Worm (Caenorhabditis elegans) whole organism, L4/young adult: ENCODE data around the gene ctf-18.
A peak's percentile ranks its signal among the peaks of the same experiment; 100 is the strongest.

Experiments
- W03F9.2 ChIP-seq: fragments of 150-350 bp; optimal IDR thresholded peaks from 2 replicates; lab custom pipeline; 2014; ENCODE audit warnings: missing biosample characterization, missing genetic modification characterization
- dao-5 ChIP-seq: sonication (generic microtip); optimal IDR thresholded peaks from 2 replicates; lab custom pipeline; 2016; ENCODE audit warnings: missing genotype, missing genetic modification characterization, moderate library complexity, missing compliant biosample characterization
- him-1 ChIP-seq: sonication (generic microtip); optimal IDR thresholded peaks from 2 replicates; lab custom pipeline; 2016; ENCODE audit warnings: missing genotype, missing genetic modification reagents, missing genetic modification characterization, missing compliant biosample characterization

The ctf-18 gene

DNA sequence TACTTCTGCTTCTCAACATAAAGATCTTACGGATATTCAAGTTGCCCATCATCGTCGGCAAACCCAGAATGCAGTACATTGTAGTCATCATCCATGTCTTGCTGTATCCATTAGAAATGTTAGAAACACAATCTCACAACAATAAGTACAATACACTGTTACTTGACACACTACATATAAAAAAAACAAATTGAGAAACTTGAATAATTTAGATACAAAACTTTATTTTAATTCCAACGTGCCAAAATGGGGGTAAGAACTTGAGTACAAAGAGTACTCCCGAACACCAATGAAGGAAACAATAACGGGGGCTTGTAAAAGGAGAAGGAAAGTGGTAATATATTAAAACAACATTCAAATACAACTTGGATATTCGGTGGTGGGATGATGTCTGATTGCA, at the start of gene ctf-18:
ctf-18 (minus strand) TSS at position 101 of the 400 bp plus-strand sequence.
- TF ChIP-seq W03F9.2 (no peak), him-1 (tag; lab: Kevin White, UChicago) (no peak), dao-5 (tag; lab: Kevin White, UChicago) (no peak)

DNA sequence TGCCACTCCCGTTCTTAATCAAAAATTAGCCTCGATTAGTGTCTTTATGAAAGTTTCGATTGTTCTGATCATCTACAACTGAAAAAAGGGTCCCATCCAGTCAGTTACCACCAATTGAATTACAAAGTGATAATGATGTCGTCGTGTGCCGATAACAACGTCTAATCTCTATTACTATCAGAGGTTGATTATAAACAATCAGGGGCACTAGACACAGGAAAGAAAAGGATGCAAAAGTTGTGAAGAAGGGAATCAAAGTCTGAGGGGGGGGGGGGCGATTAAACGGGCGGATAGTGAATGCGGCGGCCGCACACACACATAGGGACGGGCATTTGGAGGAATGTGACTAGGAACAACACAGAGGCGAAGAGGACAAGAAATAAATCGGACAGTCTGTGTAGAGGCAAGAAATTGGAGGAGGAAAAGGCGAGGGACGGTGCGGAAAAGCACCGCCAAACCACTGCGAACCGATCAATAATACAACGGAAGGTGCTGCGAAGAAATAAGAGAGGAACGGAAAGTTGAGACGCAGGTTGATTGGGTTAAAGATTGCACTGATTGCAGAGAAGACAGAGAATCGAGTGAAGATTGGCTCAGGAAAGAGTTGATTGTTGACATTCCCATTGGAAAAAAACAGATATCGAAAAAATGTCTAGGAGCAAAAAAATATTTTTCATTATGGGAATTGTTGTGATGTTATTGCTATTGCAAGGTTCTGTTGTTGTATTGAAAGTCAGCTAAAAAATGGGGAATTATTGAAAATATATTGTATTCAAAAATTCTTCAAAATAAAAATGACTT, 48.7 kb upstream of the ctf-18 start:
- TF ChIP-seq him-1 (tag; lab: Kevin White, UChicago) (no peak), W03F9.2 (no peak), dao-5 (tag; lab: Kevin White, UChicago) (no peak)

DNA sequence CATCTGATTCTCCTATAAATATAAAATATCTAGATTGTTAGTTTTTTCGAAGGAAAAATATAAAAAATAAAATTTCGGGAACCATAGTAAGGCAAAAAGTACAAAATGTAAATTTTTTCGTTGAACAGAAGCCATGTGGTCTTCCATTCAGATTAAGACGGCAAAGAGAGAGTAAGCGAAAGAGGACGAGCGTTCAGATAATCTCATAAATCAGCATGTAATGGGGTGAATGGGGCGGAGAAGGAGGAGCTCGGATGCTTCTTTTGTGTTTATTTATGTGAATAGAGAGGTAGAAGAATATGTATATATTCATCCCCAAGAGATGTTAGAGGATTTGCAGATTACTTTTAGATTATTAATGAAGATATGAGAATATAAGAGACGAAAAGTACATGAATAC, 47.9 kb upstream of the ctf-18 start, which contains the start of gene pxf-1:
pxf-1 (minus strand) TSS at position 14 of the 400 bp plus-strand sequence.
- TF ChIP-seq W03F9.2 (no peak), him-1 (tag; lab: Kevin White, UChicago) (no peak), dao-5 (tag; lab: Kevin White, UChicago) (no peak)

DNA sequence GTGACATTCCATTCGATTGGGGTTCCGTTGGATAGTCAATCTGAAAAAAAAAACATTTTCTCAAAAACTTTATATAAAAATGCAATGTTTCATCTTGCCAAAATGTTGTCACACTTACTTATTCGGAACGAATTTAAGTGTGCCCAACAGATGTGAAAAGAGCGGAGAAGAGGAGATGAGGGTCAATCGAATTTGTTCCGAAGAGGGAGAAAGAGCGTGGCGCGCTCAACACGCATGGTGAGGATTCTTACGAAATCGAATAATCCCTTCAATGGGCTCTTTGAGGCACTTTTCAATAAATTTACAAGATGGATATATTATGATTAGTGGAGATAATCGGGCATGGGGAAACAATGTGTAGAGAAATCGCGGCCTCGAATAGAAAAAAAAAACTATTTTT, 44.4 kb upstream of the ctf-18 start:
- TF ChIP-seq W03F9.2, result no peak
- no peak for TF ChIP-seq dao-5 (tag; lab: Kevin White, UChicago)
- no peak for TF ChIP-seq him-1 (tag; lab: Kevin White, UChicago)

DNA sequence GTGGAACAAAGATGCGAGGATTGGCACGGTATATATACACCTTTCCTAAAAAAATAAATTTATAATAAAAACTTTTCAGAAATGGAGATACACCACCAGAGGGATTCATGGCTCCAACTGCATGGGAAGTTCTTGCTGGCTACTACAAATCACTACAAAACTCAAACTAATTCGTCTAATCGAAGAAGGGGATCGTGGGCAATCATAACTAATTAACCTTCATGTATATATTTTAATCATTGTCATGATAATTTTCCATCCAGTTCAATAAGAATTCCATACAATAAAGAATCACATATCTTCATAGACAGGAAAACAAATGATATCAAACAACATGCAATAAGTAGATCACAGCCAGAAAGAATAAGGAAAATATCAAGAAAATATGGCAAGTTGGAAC, 37.6 kb upstream of the ctf-18 start:
- TF ChIP-seq him-1 (tag; lab: Kevin White, UChicago) (no peak), dao-5 (tag; lab: Kevin White, UChicago) (no peak), W03F9.2 (no peak)

DNA sequence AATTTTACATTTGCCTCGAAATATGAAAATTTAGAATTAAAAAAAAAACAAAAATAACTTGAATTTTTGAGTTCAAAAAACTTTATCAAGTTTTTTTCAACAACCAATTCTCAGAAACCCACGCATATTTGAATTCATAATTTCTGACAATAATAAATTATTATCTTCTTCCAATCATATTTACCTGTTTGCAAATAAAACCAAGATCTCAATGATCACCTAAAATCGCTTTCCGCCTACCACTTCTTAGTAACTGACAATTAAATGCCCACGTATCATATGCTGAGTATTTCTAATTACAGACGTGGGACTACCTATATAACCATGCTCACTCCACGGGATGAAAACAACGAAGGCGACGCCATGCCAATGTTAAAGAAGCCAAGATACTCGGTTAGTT, 35.3 kb upstream of the ctf-18 start, which contains the start of gene pps-1:
pps-1 (plus strand) TSS at position 301 of the 400 bp plus-strand sequence.
- no peak for TF ChIP-seq dao-5 (tag; lab: Kevin White, UChicago)
- no peak for TF ChIP-seq him-1 (tag; lab: Kevin White, UChicago)

DNA sequence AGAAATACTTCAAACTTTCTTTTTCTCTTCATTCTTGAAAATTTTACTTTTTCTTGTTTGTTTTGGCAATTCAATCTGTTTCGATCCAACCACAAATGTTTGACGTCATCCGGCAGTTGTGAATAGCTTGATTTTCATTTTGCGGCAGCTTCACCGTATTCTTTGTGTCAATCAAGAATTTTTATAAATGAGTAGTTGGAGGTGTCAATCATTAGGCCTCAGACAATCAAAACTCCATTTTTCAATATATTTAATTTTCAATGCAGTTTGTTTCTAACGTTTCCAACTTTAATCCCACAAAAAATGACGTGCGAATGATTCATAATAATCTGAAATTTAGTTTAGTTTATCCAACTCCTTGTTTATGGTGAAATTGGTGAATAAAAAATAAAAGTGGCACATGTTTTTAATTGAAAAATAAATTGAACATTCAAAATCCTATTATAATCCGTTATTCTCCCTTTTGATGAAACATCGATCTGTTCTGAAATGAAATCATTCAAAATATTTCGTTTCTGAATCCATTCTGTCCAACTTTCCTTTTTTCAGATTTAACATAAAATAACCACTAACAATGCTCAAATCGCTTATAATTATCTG, 31.1 kb upstream of the ctf-18 start, which contains the start of gene ttr-53:
ttr-53 (plus strand) TSS at position 550 of the 600 bp plus-strand sequence.
- TF ChIP-seq dao-5 (tag; lab: Kevin White, UChicago) (no peak), him-1 (tag; lab: Kevin White, UChicago) (no peak), W03F9.2 (no peak)

DNA sequence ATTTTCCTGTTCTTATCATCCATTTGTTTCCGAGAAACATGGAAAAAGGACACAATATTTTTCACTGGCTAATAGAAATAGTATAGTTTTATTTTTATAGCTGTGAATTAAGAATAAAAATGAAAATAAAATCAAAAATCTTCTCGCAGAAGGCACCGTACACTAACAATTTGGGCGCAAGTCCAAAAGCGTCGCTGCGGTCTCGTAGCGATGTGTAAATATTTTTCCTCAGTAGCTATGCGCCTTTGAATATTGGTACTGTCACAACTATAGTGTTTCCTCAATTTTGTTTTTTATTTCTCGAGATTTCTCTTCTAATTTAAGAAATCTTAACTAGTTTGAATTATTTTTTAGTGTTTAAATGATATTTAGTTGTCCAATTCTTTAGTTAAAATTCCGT, 30.6 kb upstream of the ctf-18 start:
- TF ChIP-seq W03F9.2 (no peak), him-1 (tag; lab: Kevin White, UChicago) (no peak), dao-5 (tag; lab: Kevin White, UChicago) (no peak)

DNA sequence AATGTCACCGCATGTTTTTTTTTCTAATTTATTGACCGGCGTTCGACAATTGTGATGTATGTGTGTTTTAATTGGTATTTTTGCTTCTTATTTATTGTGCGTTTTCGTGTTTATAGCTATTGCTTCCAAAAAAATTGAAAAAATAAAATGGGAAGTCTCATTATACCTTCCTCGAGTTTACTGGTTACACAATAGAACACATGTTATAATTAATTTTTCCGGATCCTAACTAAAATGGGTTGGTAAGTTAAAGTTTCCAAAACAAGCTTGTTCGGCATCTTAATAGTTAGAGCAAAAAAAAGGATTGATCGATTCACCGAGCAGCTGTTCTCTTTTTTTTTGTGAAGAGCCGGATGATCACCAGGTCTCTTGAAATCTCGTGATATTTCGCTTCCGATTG, 29.0 kb upstream of the ctf-18 start, which contains the start of gene ttr-54:
ttr-54 (plus strand) TSS at position 301 of the 400 bp plus-strand sequence.
- TF ChIP-seq him-1 (tag; lab: Kevin White, UChicago) (no peak), W03F9.2 (no peak), dao-5 (tag; lab: Kevin White, UChicago) (no peak)

DNA sequence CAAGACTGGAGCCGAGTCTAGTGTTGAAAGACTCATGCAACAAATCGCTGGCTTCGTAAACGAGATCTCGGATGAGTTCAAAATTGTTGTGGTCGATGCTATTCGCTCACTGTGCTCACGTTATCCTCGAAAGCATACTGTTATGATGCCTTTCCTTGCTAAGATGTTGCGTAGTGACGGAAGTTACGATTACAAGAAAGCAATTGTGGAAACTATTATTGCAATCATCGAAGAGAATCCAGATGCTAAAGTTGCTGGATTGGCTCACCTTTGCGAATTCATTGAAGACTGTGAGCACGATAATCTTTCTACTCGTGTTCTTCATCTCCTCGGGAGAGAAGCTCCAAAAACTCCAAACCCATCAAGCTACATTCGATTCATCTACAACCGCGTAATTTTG, 27.0 kb upstream of the ctf-18 start:
- no peak for TF ChIP-seq him-1 (tag; lab: Kevin White, UChicago)
- no peak for TF ChIP-seq W03F9.2
- TF ChIP-seq dao-5 (tag; lab: Kevin White, UChicago), result no peak

DNA sequence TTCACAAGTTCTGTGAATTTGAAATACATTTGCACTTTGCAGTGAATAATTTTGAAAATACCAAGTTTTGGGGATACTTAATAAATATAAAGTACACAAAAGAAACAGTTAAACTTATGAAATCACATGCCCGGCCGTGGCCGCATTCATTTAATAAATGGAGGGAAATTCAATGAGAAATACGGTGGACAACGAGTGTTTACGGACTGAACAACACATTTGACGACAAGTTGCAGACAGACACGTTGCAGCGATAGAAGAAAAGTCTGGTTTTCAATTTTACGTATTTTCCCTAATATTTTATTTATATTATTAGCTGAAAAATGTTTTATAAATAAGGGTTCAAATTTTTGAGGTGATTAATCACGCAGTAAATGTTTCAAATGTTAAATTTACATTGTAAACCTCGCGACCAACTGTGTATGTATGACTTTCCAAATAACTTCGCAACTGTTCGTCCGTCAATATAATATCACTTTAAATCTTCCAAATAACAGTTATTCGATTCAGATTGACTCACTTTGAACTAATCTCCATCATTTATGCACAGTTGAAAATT, 25.1 kb upstream of the ctf-18 start, which contains the start of gene copg-1:
copg-1 (plus strand) TSS at position 509 of the 559 bp plus-strand sequence.
- TF ChIP-seq dao-5 (tag; lab: Kevin White, UChicago), result no peak
- TF ChIP-seq W03F9.2, result peak; percentile 63
- TF ChIP-seq him-1 (tag; lab: Kevin White, UChicago), result peak; percentile 7

DNA sequence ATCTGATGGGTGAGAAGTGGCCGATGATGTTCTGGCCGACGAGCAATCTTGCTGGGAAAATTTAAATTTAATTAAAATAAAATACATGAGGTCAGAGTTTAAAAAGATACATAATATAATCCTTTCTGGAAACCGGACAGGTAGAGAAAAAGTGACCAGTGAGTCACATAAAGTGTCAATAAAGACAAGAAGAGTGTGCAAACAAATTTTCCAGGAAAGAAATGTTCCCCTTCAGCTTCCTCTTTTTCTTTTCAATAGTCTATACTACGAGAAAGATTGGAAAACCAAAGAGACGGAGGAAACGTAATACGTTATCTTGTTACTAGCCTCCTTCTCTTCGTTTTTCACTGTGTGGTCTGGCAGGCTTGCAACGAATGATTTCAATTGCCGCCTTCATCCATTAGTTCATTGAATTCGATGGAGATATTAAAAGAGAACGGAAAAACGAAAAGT, 24.1 kb upstream of the ctf-18 start, which contains the start of gene tsp-12:
tsp-12 (minus strand) TSS at position 51 of the 453 bp plus-strand sequence.
- TF ChIP-seq W03F9.2, result no peak
- no peak for TF ChIP-seq dao-5 (tag; lab: Kevin White, UChicago)
- no peak for TF ChIP-seq him-1 (tag; lab: Kevin White, UChicago)

DNA sequence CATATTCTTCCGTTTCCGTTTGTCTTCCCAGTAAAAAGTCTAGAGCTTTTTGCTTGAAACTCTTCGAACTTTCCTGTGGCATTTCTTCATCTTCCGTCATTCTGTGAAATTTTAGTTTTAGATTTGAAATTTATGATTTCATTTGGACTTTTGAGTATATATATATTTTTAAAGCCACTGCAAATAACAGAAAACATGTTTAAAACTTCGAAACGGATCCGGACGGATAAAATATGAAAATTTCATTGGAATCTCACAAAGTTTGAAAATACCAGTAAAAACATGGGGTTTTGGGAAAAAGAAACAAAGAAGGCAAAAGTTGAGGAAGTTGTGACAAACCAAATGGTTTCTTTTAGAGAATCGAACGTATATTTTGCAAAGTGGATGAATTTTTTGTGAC, 22.5 kb upstream of the ctf-18 start, which contains the start of gene pigs-1:
pigs-1 (minus strand) TSS at position 101 of the 400 bp plus-strand sequence.
- TF ChIP-seq W03F9.2, result no peak

DNA sequence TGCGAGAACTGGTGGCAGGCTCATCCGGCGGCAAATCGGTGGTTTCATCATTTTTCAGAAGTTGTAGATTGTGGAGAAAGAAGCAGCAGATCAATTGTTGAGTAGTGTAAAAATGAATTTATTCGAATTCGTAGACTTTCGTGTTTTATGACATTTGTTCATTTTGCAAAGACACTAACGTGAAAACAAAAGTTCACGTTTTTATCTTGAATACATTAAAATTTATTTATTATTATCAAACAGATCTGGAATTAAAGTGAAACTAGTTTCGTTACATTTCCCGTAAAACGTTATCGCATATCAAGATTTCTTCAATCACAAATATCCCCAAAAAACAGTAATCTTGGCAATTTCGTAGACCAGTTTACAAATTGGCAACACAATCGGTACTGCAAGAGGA, 20.4 kb upstream of the ctf-18 start, which contains the start of gene T14G10.8:
T14G10.8 (minus strand) TSS at position 101 of the 400 bp plus-strand sequence.
- TF ChIP-seq W03F9.2 (no peak), him-1 (tag; lab: Kevin White, UChicago) (no peak), dao-5 (tag; lab: Kevin White, UChicago) (no peak)
